Fruit fly (Drosophila melanogaster) whole organism, embryonic: ENCODE data around the gene Prdm13.
A peak's percentile ranks its signal among the peaks of the same experiment; 100 is the strongest.

Experiments
- BEAF-32 ChIP-seq: fragments of 200-800 bp; sonication (Bioruptor generic); optimal IDR thresholded peaks from 3 replicates; lab custom pipeline; 2017; ENCODE audit warnings: missing biosample characterization, missing genetic modification characterization, mild to moderate bottlenecking, moderate library complexity, missing genetic modification reagents
- Bgb ChIP-seq: fragments of 200-800 bp; sonication (Bioruptor generic); IDR thresholded peaks from 2 replicates; pipeline ENCODE4 v1.3.6; 2022; ENCODE audit warnings: missing biosample characterization, missing genetic modification characterization; ENCODE audit not compliant: partially characterized antibody
- CG10267 ChIP-seq: fragments of 200-800 bp; sonication (Bioruptor generic); optimal IDR thresholded peaks from 2 replicates; lab custom pipeline; 2018; ENCODE audit warnings: missing biosample characterization, mild to moderate bottlenecking, missing genetic modification characterization, moderate library complexity
- CG11696 ChIP-seq: fragments of 200-800 bp; sonication (Bioruptor generic); IDR thresholded peaks from 2 replicates; pipeline ENCODE4 v1.3.6; 2022; ENCODE audit warnings: missing biosample characterization, missing genetic modification characterization
- CG13287 ChIP-seq: fragments of 200-800 bp; sonication (Bioruptor generic); IDR thresholded peaks from 2 replicates; pipeline ENCODE4 v1.3.6; 2022; ENCODE audit warnings: missing biosample characterization, missing genetic modification characterization; ENCODE audit not compliant: partially characterized antibody
- CG13424 ChIP-seq: fragments of 200-800 bp; sonication (Bioruptor generic); optimal IDR thresholded peaks from 2 replicates; lab custom pipeline; 2019; ENCODE audit warnings: missing biosample characterization, mild to moderate bottlenecking, missing genetic modification characterization, moderate library complexity
- CG15696 ChIP-seq: fragments of 200-800 bp; sonication (Bioruptor generic); optimal IDR thresholded peaks from 2 replicates; lab custom pipeline; 2019; ENCODE audit warnings: missing biosample characterization, mild to moderate bottlenecking, missing genetic modification characterization, moderate library complexity
- CG17359 ChIP-seq: fragments of 200-800 bp; sonication (Bioruptor generic); optimal IDR thresholded peaks from 3 replicates; lab custom pipeline; 2018; ENCODE audit warnings: missing biosample characterization, mild to moderate bottlenecking, missing genetic modification characterization, moderate library complexity
- CG17829 ChIP-seq: fragments of 200-800 bp; optimal IDR thresholded peaks from 2 replicates; lab custom pipeline; 2019; ENCODE audit warnings: missing biosample characterization, mild to moderate bottlenecking, missing genetic modification characterization, moderate library complexity
- CG2889 ChIP-seq: fragments of 200-800 bp; sonication (Bioruptor generic); IDR thresholded peaks from 3 replicates; pipeline ENCODE4 v1.3.6; 2022; ENCODE audit warnings: missing biosample characterization, missing genetic modification characterization
- CG34422 ChIP-seq: fragments of 200-800 bp; sonication (Bioruptor generic); IDR thresholded peaks from 3 replicates; pipeline ENCODE4 v1.3.6; 2022; ENCODE audit warnings: missing biosample characterization, missing genetic modification characterization
- CG3838 ChIP-seq: fragments of 200-800 bp; sonication (Bioruptor generic); optimal IDR thresholded peaks from 3 replicates; lab custom pipeline; 2016; ENCODE audit warnings: missing biosample characterization, missing genetic modification characterization
- CG42726 ChIP-seq: fragments of 200-800 bp; sonication (Bioruptor generic); IDR thresholded peaks from 2 replicates; pipeline ENCODE4 v1.3.6; 2022; ENCODE audit warnings: missing biosample characterization, missing genetic modification characterization; ENCODE audit not compliant: partially characterized antibody
- CG4424 ChIP-seq: fragments of 200-800 bp; sonication (Bioruptor generic); optimal IDR thresholded peaks from 3 replicates; lab custom pipeline; 2016; ENCODE audit warnings: missing biosample characterization, missing genetic modification characterization
- CG4730 ChIP-seq: fragments of 200-800 bp; sonication (Bioruptor generic); IDR thresholded peaks from 2 replicates; pipeline ENCODE4 v1.3.6; 2022; ENCODE audit warnings: missing biosample characterization, missing genetic modification characterization
- CG6689 ChIP-seq: fragments of 200-800 bp; sonication (Bioruptor generic); IDR thresholded peaks from 2 replicates; pipeline ENCODE4 v1.3.6; 2022; ENCODE audit warnings: missing biosample characterization, missing genetic modification characterization
- CoRest ChIP-seq: fragments of 200-800 bp; sonication (Bioruptor generic); optimal IDR thresholded peaks from 3 replicates; lab custom pipeline; 2018; ENCODE audit warnings: missing biosample characterization, mild to moderate bottlenecking, missing genetic modification characterization, moderate library complexity
- Deaf1 ChIP-seq: fragments of 200-800 bp; optimal IDR thresholded peaks from 3 replicates; lab custom pipeline; 2019; ENCODE audit warnings: missing biosample characterization, mild to moderate bottlenecking, missing genetic modification characterization, moderate library complexity
- Ets65A ChIP-seq: fragments of 200-800 bp; sonication (Bioruptor generic); peaks from one replicate; lab custom pipeline; 2016; ENCODE audit warnings: missing biosample characterization, missing genetic modification characterization
- HLH54F ChIP-seq: fragments of 200-800 bp; sonication (Bioruptor generic); optimal IDR thresholded peaks from 3 replicates; lab custom pipeline; 2016; ENCODE audit warnings: missing biosample characterization, missing genetic modification characterization
- Hsf ChIP-seq: fragments of 200-800 bp; sonication (Bioruptor generic); optimal IDR thresholded peaks from 3 replicates; lab custom pipeline; 2016; ENCODE audit warnings: missing biosample characterization, missing genetic modification characterization
- Lhr ChIP-seq: fragments of 200-800 bp; sonication (Bioruptor generic); optimal IDR thresholded peaks from 3 replicates; lab custom pipeline; 2017; ENCODE audit warnings: mild to moderate bottlenecking, missing biosample characterization, missing genetic modification reagents, missing genetic modification characterization
- Mrtf ChIP-seq: fragments of 200-800 bp; sonication (Bioruptor generic); IDR thresholded peaks from 3 replicates; pipeline ENCODE4 v1.3.6; 2022; ENCODE audit warnings: missing biosample characterization, missing genetic modification characterization
- Neu2 ChIP-seq: fragments of 200-800 bp; sonication (Bioruptor generic); optimal IDR thresholded peaks from 3 replicates; lab custom pipeline; 2016; ENCODE audit warnings: missing biosample characterization, missing genetic modification characterization, borderline replicate concordance
- Pdp1 ChIP-seq, 2 experiments: fragments of 200-800 bp; sonication (Bioruptor generic); optimal IDR thresholded peaks; 3 replicates each; lab custom pipeline; 2016; ENCODE audit warnings: missing biosample characterization in 2 of 2, missing genetic modification characterization in 2 of 2, mild to moderate bottlenecking in 1 of 2, moderate library complexity in 1 of 2
- Sox100B ChIP-seq: fragments of 200-800 bp; sonication (Bioruptor generic); optimal IDR thresholded peaks from 3 replicates; lab custom pipeline; 2018; ENCODE audit warnings: missing biosample characterization, mild to moderate bottlenecking, missing genetic modification characterization
- Xrp1 ChIP-seq: fragments of 200-800 bp; sonication (Bioruptor generic); IDR thresholded peaks from 2 replicates; pipeline ENCODE4 v1.3.6; 2022; ENCODE audit warnings: missing biosample characterization, missing genetic modification characterization
- bigmax ChIP-seq: fragments of 200-800 bp; sonication (Bioruptor generic); optimal IDR thresholded peaks from 2 replicates; lab custom pipeline; 2018; ENCODE audit warnings: missing biosample characterization, mild to moderate bottlenecking, missing genetic modification characterization
- bsh ChIP-seq, 2 experiments: fragments of 200-800 bp; sonication (Bioruptor generic); optimal IDR thresholded peaks; 2 replicates each; lab custom pipeline; 2017 to 2018; ENCODE audit warnings: mild to moderate bottlenecking in 2 of 2, missing biosample characterization in 2 of 2, missing genetic modification characterization in 2 of 2, moderate library complexity in 1 of 2
- cad ChIP-seq: fragments of >200 bp; optimal IDR thresholded peaks from 2 replicates; lab custom pipeline; 2017; ENCODE audit warnings: missing biosample characterization, missing genetic modification characterization
- dan ChIP-seq: fragments of 200-800 bp; sonication (Bioruptor generic); IDR thresholded peaks from 2 replicates; pipeline ENCODE4 v1.3.6; 2022; ENCODE audit warnings: missing biosample characterization, missing genetic modification characterization
- dmrt11E ChIP-seq: fragments of 200-800 bp; sonication (Bioruptor generic); optimal IDR thresholded peaks from 3 replicates; lab custom pipeline; 2018; ENCODE audit warnings: missing biosample characterization, mild to moderate bottlenecking, missing genetic modification characterization, moderate library complexity
- fd96Cb ChIP-seq: fragments of 200-800 bp; sonication (Bioruptor generic); optimal IDR thresholded peaks from 2 replicates; lab custom pipeline; 2018; ENCODE audit warnings: missing biosample characterization, mild to moderate bottlenecking, missing genetic modification characterization, moderate library complexity
- gfzf ChIP-seq: fragments of 200-800 bp; sonication (Bioruptor generic); optimal IDR thresholded peaks from 2 replicates; lab custom pipeline; 2016; ENCODE audit warnings: missing biosample characterization, mild to moderate bottlenecking, missing genetic modification characterization, moderate library complexity
- grau ChIP-seq: fragments of 200-800 bp; optimal IDR thresholded peaks from 3 replicates; lab custom pipeline; 2019; ENCODE audit warnings: missing biosample characterization, mild to moderate bottlenecking, missing genetic modification characterization, moderate library complexity
- hkb ChIP-seq, 2 experiments: fragments of 200-800 bp in 1 of 2; fragments of >200 bp in 1 of 2; sonication (Bioruptor generic) in 1 of 2; IDR thresholded peaks in 1 of 2; optimal IDR thresholded peaks in 1 of 2; 2 replicates each; pipeline versions ENCODE4 v1.3.6 to Lab custom; 2017 to 2022; ENCODE audit warnings: missing biosample characterization in 1 of 2, missing genetic modification characterization in 1 of 2
- insv ChIP-seq, 2 experiments: fragments of 200-800 bp; sonication (Bioruptor generic); optimal IDR thresholded peaks; 3 replicates each; lab custom pipeline; 2016 to 2018; ENCODE audit warnings: missing biosample characterization in 2 of 2, missing genetic modification characterization in 2 of 2
- lmd ChIP-seq: fragments of 200-800 bp; sonication (Bioruptor generic); IDR thresholded peaks from 2 replicates; pipeline ENCODE4 v1.3.6; 2022; ENCODE audit warnings: missing biosample characterization, missing genetic modification characterization
- lola ChIP-seq, 3 experiments: fragments of >200 bp in 2 of 3; fragments of 200-800 bp in 1 of 3; sonication (Bioruptor generic) in 1 of 3; optimal IDR thresholded peaks; 2 replicates each; lab custom pipeline; 2017 to 2019; ENCODE audit warnings: missing biosample characterization in 3 of 3, missing genetic modification characterization in 3 of 3, mild to moderate bottlenecking in 1 of 3, moderate library complexity in 1 of 3
- nmo ChIP-seq: fragments of 200-800 bp; sonication (Bioruptor generic); optimal IDR thresholded peaks from 2 replicates; lab custom pipeline; 2018; ENCODE audit warnings: missing biosample characterization, mild to moderate bottlenecking, missing genetic modification characterization, moderate library complexity
- otp ChIP-seq: fragments of 200-800 bp; sonication (Bioruptor generic); IDR thresholded peaks from 3 replicates; pipeline ENCODE4, ENCODE4 v1.3.6; 2022; ENCODE audit warnings: missing biosample characterization, missing genetic modification characterization
- pfk ChIP-seq: fragments of 200-800 bp; sonication (Bioruptor generic); optimal IDR thresholded peaks from 2 replicates; lab custom pipeline; 2018; ENCODE audit warnings: missing biosample characterization, mild to moderate bottlenecking, missing genetic modification characterization, moderate library complexity
- psq ChIP-seq: fragments of 200-800 bp; sonication (Bioruptor generic); optimal IDR thresholded peaks from 2 replicates; lab custom pipeline; 2017; ENCODE audit warnings: missing biosample characterization, missing genetic modification characterization
- row ChIP-seq: fragments of 200-800 bp; sonication (Bioruptor generic); IDR thresholded peaks from 3 replicates; pipeline ENCODE4 v1.3.6; 2022; ENCODE audit warnings: missing biosample characterization, missing genetic modification characterization
- sens ChIP-seq: fragments of 200-800 bp; sonication (Bioruptor generic); peaks from one replicate; lab custom pipeline; 2016; ENCODE audit warnings: missing biosample characterization, missing genetic modification characterization
- tap ChIP-seq: fragments of 200-800 bp; optimal IDR thresholded peaks from 3 replicates; lab custom pipeline; 2019; ENCODE audit warnings: missing biosample characterization, mild to moderate bottlenecking, missing genetic modification characterization, moderate library complexity
- tio ChIP-seq: fragments of 200-800 bp; sonication (Bioruptor generic); optimal IDR thresholded peaks from 2 replicates; lab custom pipeline; 2017; ENCODE audit warnings: missing biosample characterization, missing genetic modification characterization, inconsistent platforms
- trem ChIP-seq: fragments of 200-800 bp; optimal IDR thresholded peaks from 3 replicates; lab custom pipeline; 2019; ENCODE audit warnings: missing biosample characterization, mild to moderate bottlenecking, missing genetic modification characterization, moderate library complexity

Prdm13 gene

DNA sequence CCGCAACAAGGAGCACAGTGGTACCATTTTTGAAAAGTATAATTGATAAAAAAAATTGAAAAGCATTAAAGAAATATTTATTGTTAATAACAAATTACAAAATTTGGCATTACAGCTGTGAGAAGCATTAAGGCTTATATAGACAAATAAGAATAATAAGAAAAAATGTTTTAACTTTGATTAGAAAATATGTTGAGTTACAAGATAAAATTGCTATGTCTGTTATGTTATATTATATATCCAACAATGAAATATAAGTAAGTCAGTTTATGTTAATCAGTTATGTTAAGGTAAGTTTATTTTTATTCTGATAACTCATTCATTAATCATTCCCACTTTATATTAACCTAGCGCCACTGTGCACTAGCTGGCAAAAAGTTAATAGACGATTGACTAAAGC, 3.1 kb upstream of the Prdm13 start (continued):
- peak; percentile 1 for TF ChIP-seq fd96Cb (tag; lab: Kevin White, UChicago)
- no peak for TF ChIP-seq Lhr (GFP tag; lab: Kevin White, UChicago)
- TF ChIP-seq CoRest (tag; lab: Kevin White, UChicago) = peak; percentile 26
- peak; percentile 64 for TF ChIP-seq dmrt11E (tag; lab: Kevin White, UChicago)
- TF ChIP-seq Xrp1 = peak; percentile 26; the same call in 1 of the 2 replicates
- TF ChIP-seq cad = no peak
- peak; percentile 42 for TF ChIP-seq Sox100B
- peak; percentile 23 for TF ChIP-seq grau (tag; lab: Kevin White, UChicago)
- TF ChIP-seq CG13424 (tag; lab: Kevin White, UChicago) = peak; percentile 12
- no peak for TF ChIP-seq bigmax (GFP tag; lab: Kevin White, UChicago)
- no peak for TF ChIP-seq psq (GFP tag; lab: Kevin White, UChicago)
- peak; percentile 31 for TF ChIP-seq nmo (GFP tag; lab: Kevin White, UChicago)
- TF ChIP-seq CG17359 = peak; percentile 2
- TF ChIP-seq sens = peak; percentile 55
- TF ChIP-seq CG10267 (tag; lab: Kevin White, UChicago) = peak; percentile 43
- TF ChIP-seq CG15696 = peak; percentile 16
- peak in 1 of 3 experiments; percentile 62 for TF ChIP-seq lola (GFP tag; optimal IDR thresholded peaks at IDR 0.05; lab: Kevin White, UChicago)
- TF ChIP-seq CG4424 (GFP tag; lab: Kevin White, UChicago) = peak; percentile 7
- TF ChIP-seq CG34422 (GFP tag; lab: Robert Waterston, UW) = no peak
- 0 out of 2 replicates have a peak, but pooled peaks have one; percentile 5 for TF ChIP-seq CG6689
- peak; percentile 1 for TF ChIP-seq Deaf1 (tag; lab: Kevin White, UChicago)
- TF ChIP-seq row (GFP tag; lab: Robert Waterston, UW) = 0 out of 3 replicates have a peak, but pooled peaks have one; percentile 20
- TF ChIP-seq CG2889 (GFP tag; lab: Robert Waterston, UW) = no peak
- TF ChIP-seq bsh (GFP tag; optimal IDR thresholded peaks at IDR 0.05; lab: Kevin White, UChicago) = peak in 1 of 2 experiments; percentile 17
- TF ChIP-seq tio = no peak
- TF ChIP-seq trem = peak; percentile 16
- no peak for TF ChIP-seq hkb (optimal IDR thresholded peaks at IDR 0.05; lab: Kevin White, UChicago)
- TF ChIP-seq hkb (GFP tag; IDR thresholded peaks at IDR 0.05; lab: Robert Waterston, UW) = no peak

DNA sequence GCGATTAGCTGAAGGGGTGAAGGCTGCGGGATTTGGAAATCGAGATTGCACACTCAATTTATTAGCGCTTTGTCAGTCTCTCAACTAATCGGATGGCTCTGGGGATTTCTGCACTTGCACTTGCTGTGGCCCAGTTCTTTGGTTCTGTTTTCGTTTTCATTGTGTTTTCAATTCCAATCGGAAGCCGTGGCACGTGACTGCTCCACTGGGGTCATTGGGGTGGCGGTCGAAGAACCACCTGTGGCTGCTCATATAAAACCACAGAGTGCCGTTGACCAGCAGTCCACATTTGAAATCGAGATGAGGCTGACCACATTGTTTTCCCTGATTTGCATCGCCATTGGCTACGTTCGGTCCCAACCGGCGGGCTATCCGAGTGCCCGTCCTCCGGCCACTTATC, 2.4 kb upstream of the Prdm13 start, which contains the start of gene Cpr65Az:
Gene Cpr65Az (plus strand): TSS at position 301 of the 400 bp plus-strand sequence.
- TF ChIP-seq sens = peak; percentile 14
- TF ChIP-seq otp (GFP tag; lab: Robert Waterston, UW) = no peak

DNA sequence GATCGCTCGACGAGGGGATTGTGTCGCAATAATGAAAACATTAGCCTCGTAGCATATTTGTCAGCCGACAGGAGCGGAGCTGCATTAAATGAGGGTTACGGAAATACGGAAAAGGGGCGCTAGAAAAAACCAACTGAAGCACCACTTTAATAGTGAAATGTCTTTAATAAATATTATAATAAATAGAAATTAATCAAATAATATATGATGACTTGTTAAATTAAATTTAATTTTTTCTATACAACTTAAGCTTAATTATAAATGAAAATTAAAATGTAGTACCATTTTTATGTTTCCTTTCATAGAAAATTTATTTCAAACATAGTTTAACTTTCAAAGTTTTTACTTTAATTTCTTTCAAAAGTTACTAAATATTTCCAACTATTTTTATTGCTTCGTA, 930 bp upstream of the Prdm13 start:
- TF ChIP-seq Bgb (GFP tag; lab: Robert Waterston, UW) (no peak), Mrtf (0 out of 3 replicates have a peak, but pooled peaks have one; percentile 36), tap (tag; lab: Kevin White, UChicago) (no peak), BEAF-32 (GFP tag; lab: Kevin White, UChicago) (no peak), Neu2 (no peak), CG3838 (GFP tag; lab: Kevin White, UChicago) (no peak), HLH54F (no peak), pfk (GFP tag; lab: Kevin White, UChicago) (no peak), insv (GFP tag; optimal IDR thresholded peaks at IDR 0.05; lab: Kevin White, UChicago) (no peak), CG17829 (tag; lab: Kevin White, UChicago) (no peak), lmd (GFP tag; lab: Robert Waterston, UW) (no peak), CG4730 (no peak), gfzf (GFP tag; lab: Kevin White, UChicago) (no peak), CG13287 (GFP tag; lab: Robert Waterston, UW) (no peak), Ets65A (GFP tag; lab: Kevin White, UChicago) (peak; percentile 65), CG11696 (no peak), Pdp1 (GFP tag; optimal IDR thresholded peaks at IDR 0.05; lab: Kevin White, UChicago) (no peak), CG42726 (GFP tag; lab: Robert Waterston, UW) (no peak), dan (GFP tag; lab: Robert Waterston, UW) (no peak), CG13424 (tag; lab: Kevin White, UChicago) (peak; percentile 20), Hsf (GFP tag; lab: Kevin White, UChicago) (no peak)
